Worm (Caenorhabditis elegans) whole organism, L4 larva: ENCODE results near the gene F35H8.12.

Experiments
- R02D3.7 ChIP-seq: fragments of 150-350 bp; sonication (generic microtip); optimal IDR thresholded peaks from 3 replicates; lab custom pipeline; 2014; ENCODE audit warnings: missing biosample characterization, missing genetic modification characterization
- T20F7.1 ChIP-seq: fragments of 200-800 bp; sonication (Bioruptor generic); optimal IDR thresholded peaks from 2 replicates; lab custom pipeline; 2018; ENCODE audit warnings: mild to moderate bottlenecking, missing genetic modification characterization, missing compliant biosample characterization
- Y48G9A.11 ChIP-seq: fragments of 200-800 bp; sonication (Bioruptor generic); IDR thresholded peaks from 2 replicates; pipeline ENCODE4 v1.3.6; 2022; ENCODE audit warnings: missing genetic modification reagents, missing genetic modification characterization, missing compliant biosample characterization
- Y75B8A.6 ChIP-seq: fragments of 200-800 bp; sonication (Bioruptor generic); IDR thresholded peaks from 2 replicates; pipeline ENCODE4 v1.3.6; 2022; ENCODE audit warnings: missing genetic modification reagents, missing genetic modification characterization, missing compliant biosample characterization
- aha-1 ChIP-seq: fragments of 150-350 bp; peaks from one replicate; lab custom pipeline; 2014; ENCODE audit warnings: missing biosample characterization, missing genetic modification characterization
- arid-1 ChIP-seq: fragments of 200-800 bp; sonication (Bioruptor generic); conservative IDR thresholded peaks from 2 replicates; pipeline ENCODE4 v1.3.6; 2022; ENCODE audit warnings: missing genetic modification reagents, missing genetic modification characterization, missing compliant biosample characterization
- ceh-20 ChIP-seq: fragments of 200-800 bp; sonication (Bioruptor generic); IDR thresholded peaks from 2 replicates; pipeline ENCODE4 v1.3.6; 2022; ENCODE audit warnings: missing genetic modification reagents, missing genetic modification characterization, missing compliant biosample characterization
- ces-1 ChIP-seq: fragments of 150-350 bp; sonication (generic microtip); optimal IDR thresholded peaks from 4 replicates; lab custom pipeline; 2014; ENCODE audit warnings: missing biosample characterization, missing genetic modification reagents, missing genetic modification characterization
- cey-2 ChIP-seq: sonication (generic microtip); optimal IDR thresholded peaks from 3 replicates; lab custom pipeline; 2017; ENCODE audit warnings: missing genetic modification characterization, mild to moderate bottlenecking, missing compliant biosample characterization, antibody characterized with exemption, borderline replicate concordance; ENCODE audit not compliant: insufficient read depth
- daf-12 ChIP-seq: fragments of 150-350 bp; optimal IDR thresholded peaks from 2 replicates; lab custom pipeline; 2014; ENCODE audit warnings: missing biosample characterization, missing genetic modification reagents, missing genetic modification characterization
- daf-16 ChIP-seq, 3 experiments: sonication (generic microtip); optimal IDR thresholded peaks; 2 replicates each; lab custom pipeline; 2016 to 2017; ENCODE audit warnings: missing genetic modification characterization in 3 of 3, missing genetic modification reagents in 3 of 3, mild to moderate bottlenecking in 2 of 3, missing compliant biosample characterization in 2 of 3, missing biosample characterization in 1 of 3, moderate library complexity in 1 of 3
- dpl-1 ChIP-seq: fragments of 150-350 bp; optimal IDR thresholded peaks from 2 replicates; lab custom pipeline; 2014; ENCODE audit warnings: missing biosample characterization, missing genetic modification reagents, missing genetic modification characterization
- egl-43 ChIP-seq: fragments of 200-800 bp; sonication (Bioruptor generic); IDR thresholded peaks from 2 replicates; pipeline ENCODE4 v1.3.6; 2022; ENCODE audit warnings: missing genetic modification reagents, missing genetic modification characterization, missing compliant biosample characterization
- fkh-10 ChIP-seq: fragments of 150-350 bp; optimal IDR thresholded peaks from 2 replicates; lab custom pipeline; 2014; ENCODE audit warnings: missing biosample characterization, missing genetic modification reagents, missing genetic modification characterization
- hif-1 ChIP-seq, 2 experiments: sonication (generic microtip); optimal IDR thresholded peaks; 2 replicates each; lab custom pipeline; 2016 to 2017; ENCODE audit warnings: missing compliant biosample characterization in 2 of 2, missing genetic modification characterization in 2 of 2, missing genetic modification reagents in 2 of 2, missing genotype in 2 of 2, mild to moderate bottlenecking in 1 of 2
- hlh-11 ChIP-seq: fragments of 200-800 bp; sonication (Bioruptor generic); optimal IDR thresholded peaks from 2 replicates; lab custom pipeline; 2018; ENCODE audit warnings: mild to moderate bottlenecking, missing genetic modification characterization, missing compliant biosample characterization
- hlh-30 ChIP-seq: sonication (generic microtip); optimal IDR thresholded peaks from 2 replicates; lab custom pipeline; 2017; ENCODE audit warnings: antibody characterized with exemption, mild to moderate bottlenecking, missing genetic modification characterization, missing compliant biosample characterization; ENCODE audit not compliant: insufficient read depth
- lim-7 ChIP-seq: fragments of 200-800 bp; sonication (Bioruptor generic); IDR thresholded peaks from 2 replicates; pipeline ENCODE4 v1.3.6; 2022; ENCODE audit warnings: missing genetic modification characterization, missing compliant biosample characterization
- lin-29 ChIP-seq: fragments of 200-800 bp; sonication (Bioruptor generic); IDR thresholded peaks from 2 replicates; pipeline ENCODE4 v1.3.6; 2022; ENCODE audit warnings: missing genetic modification reagents, missing genetic modification characterization, missing compliant biosample characterization
- lsy-2 ChIP-seq, 2 experiments: fragments of 150-350 bp in 1 of 2; sonication (generic microtip) in 1 of 2; optimal IDR thresholded peaks; 2 replicates each; lab custom pipeline; 2014 to 2017; ENCODE audit warnings: missing biosample characterization in 2 of 2, missing genetic modification characterization in 2 of 2
- madf-9 ChIP-seq: fragments of 200-800 bp; sonication (Bioruptor generic); conservative IDR thresholded peaks from 2 replicates; pipeline ENCODE4 v1.3.6; 2022; ENCODE audit warnings: missing genetic modification reagents, missing genetic modification characterization, missing compliant biosample characterization
- mdl-1 ChIP-seq, 2 experiments: fragments of 150-350 bp in 1 of 2; sonication (generic microtip) in 1 of 2; optimal IDR thresholded peaks; 2 replicates each; lab custom pipeline; 2014 to 2017; ENCODE audit warnings: missing biosample characterization in 2 of 2, missing genetic modification characterization in 2 of 2
- mdt-29 ChIP-seq: fragments of 200-800 bp; sonication (Bioruptor generic); IDR thresholded peaks from 2 replicates; pipeline ENCODE4 v1.3.6; 2022; ENCODE audit warnings: missing genetic modification reagents, missing genetic modification characterization, missing compliant biosample characterization
- mxl-2 ChIP-seq: fragments of 200-800 bp; sonication (Bioruptor generic); conservative IDR thresholded peaks from 2 replicates; pipeline ENCODE4 v1.3.6; 2022; ENCODE audit warnings: missing genetic modification reagents, missing genetic modification characterization, missing compliant biosample characterization
- nhr-10 ChIP-seq: fragments of 150-350 bp; optimal IDR thresholded peaks from 2 replicates; lab custom pipeline; 2014; ENCODE audit warnings: missing biosample characterization, missing genetic modification characterization
- nhr-102 ChIP-seq: sonication (generic microtip); optimal IDR thresholded peaks from 2 replicates; lab custom pipeline; 2016; ENCODE audit warnings: mild to moderate bottlenecking, missing genetic modification characterization, moderate library complexity, missing compliant biosample characterization
- nhr-25 ChIP-seq: sonication (generic microtip); optimal IDR thresholded peaks from 2 replicates; lab custom pipeline; 2017; ENCODE audit warnings: missing genetic modification characterization, mild to moderate bottlenecking, missing compliant biosample characterization, antibody characterized with exemption, moderate library complexity, borderline replicate concordance; ENCODE audit not compliant: insufficient read depth
- nhr-28 ChIP-seq: fragments of 150-350 bp; optimal IDR thresholded peaks from 2 replicates; lab custom pipeline; 2014; ENCODE audit warnings: missing biosample characterization, missing genetic modification characterization
- nhr-41 ChIP-seq: fragments of 200-800 bp; sonication (Bioruptor generic); IDR thresholded peaks from 2 replicates; pipeline ENCODE4 v1.3.6; 2022; ENCODE audit warnings: missing genetic modification reagents, missing genetic modification characterization, missing compliant biosample characterization
- nhr-6 ChIP-seq: fragments of 150-350 bp; optimal IDR thresholded peaks from 2 replicates; lab custom pipeline; 2014; ENCODE audit warnings: missing biosample characterization, missing genetic modification characterization
- rbr-2 ChIP-seq: sonication (generic microtip); optimal IDR thresholded peaks from 2 replicates; lab custom pipeline; 2016; ENCODE audit warnings: missing genotype, missing genetic modification characterization, missing compliant biosample characterization
- sdz-12 ChIP-seq: fragments of 200-800 bp; sonication (Bioruptor generic); optimal IDR thresholded peaks from 2 replicates; lab custom pipeline; 2018; ENCODE audit warnings: mild to moderate bottlenecking, missing genetic modification characterization, missing compliant biosample characterization
- snpc-1.2 ChIP-seq: fragments of 200-800 bp; sonication (Bioruptor generic); IDR thresholded peaks from 2 replicates; pipeline ENCODE4 v1.3.6; 2022; ENCODE audit warnings: missing genetic modification reagents, missing genetic modification characterization, missing compliant biosample characterization
- spr-3 ChIP-seq: fragments of 200-800 bp; sonication (Bioruptor generic); optimal IDR thresholded peaks from 2 replicates; lab custom pipeline; 2018; ENCODE audit warnings: mild to moderate bottlenecking, missing genetic modification characterization, missing compliant biosample characterization
- unc-39 ChIP-seq: sonication (generic microtip); optimal IDR thresholded peaks from 2 replicates; lab custom pipeline; 2017; ENCODE audit warnings: missing biosample characterization, missing genetic modification characterization
- unc-62 ChIP-seq, 3 experiments: fragments of 150-350 bp in 1 of 3; sonication (generic microtip); optimal IDR thresholded peaks in 2 of 3; peaks in 1 of 3; 1 replicate in 1 of 3; 2 replicates in 2 of 3; lab custom pipeline; 2014 to 2017; ENCODE audit warnings: missing biosample characterization in 3 of 3, missing genetic modification characterization in 3 of 3, missing genetic modification reagents in 3 of 3, missing genotype in 1 of 3
- zfp-2 ChIP-seq: sonication (generic microtip); optimal IDR thresholded peaks from 2 replicates; lab custom pipeline; 2016; ENCODE audit warnings: mild to moderate bottlenecking, missing genetic modification characterization, missing compliant biosample characterization
- zfp-3 ChIP-seq: fragments of 200-800 bp; sonication (Bioruptor generic); conservative IDR thresholded peaks from 2 replicates; pipeline ENCODE4 v1.3.6; 2022; ENCODE audit warnings: missing genetic modification reagents, missing genetic modification characterization, missing compliant biosample characterization
- zip-2 ChIP-seq: fragments of 150-350 bp; optimal IDR thresholded peaks from 2 replicates; lab custom pipeline; 2014; ENCODE audit warnings: missing biosample characterization, missing genetic modification characterization

F35H8.12 gene

ce11 chrII:9557437-9558150 is 6.0 kb downstream of the F35H8.12 start, which contains the start of gene zfp-2:
zfp-2 (plus strand) TSS chrII:9557650.
- TF ChIP-seq nhr-6 (tag; lab: Kevin White, UChicago) = no peak
- TF ChIP-seq zfp-2 (tag; lab: Kevin White, UChicago) = no peak
- TF ChIP-seq zfp-3 (GFP tag; lab: Robert Waterston, UW) = no peak
- TF ChIP-seq hlh-30 (tag; lab: Kevin White, UChicago) = peak; percentile 66
- no peak for TF ChIP-seq cey-2 (tag; lab: Kevin White, UChicago)
- TF ChIP-seq mdl-1 (tag; optimal IDR thresholded peaks at IDR 0.05; lab: Kevin White, UChicago) = no peak
- no peak for TF ChIP-seq ces-1 (GFP tag; lab: Kevin White, UChicago)
- no peak for TF ChIP-seq nhr-10
- no peak for TF ChIP-seq rbr-2
- TF ChIP-seq lin-29 (GFP tag; lab: Robert Waterston, UW) = no peak
- TF ChIP-seq hif-1 (tag; optimal IDR thresholded peaks at IDR 0.05; lab: Kevin White, UChicago) = no peak
- no peak for TF ChIP-seq unc-39
- TF ChIP-seq daf-16 (GFP tag; optimal IDR thresholded peaks at IDR 0.05; lab: Kevin White, UChicago) = no peak
- TF ChIP-seq daf-16 (tag; optimal IDR thresholded peaks at IDR 0.05; lab: Kevin White, UChicago) = no peak
- TF ChIP-seq madf-9 = no peak
- no peak for TF ChIP-seq ceh-20 (GFP tag; lab: Robert Waterston, UW)
- no peak for TF ChIP-seq nhr-102
- TF ChIP-seq daf-12 (tag; lab: Kevin White, UChicago) = no peak
- peak; percentile 86 for TF ChIP-seq Y48G9A.11
- TF ChIP-seq unc-62 (GFP tag; optimal IDR thresholded peaks at IDR 0.05 in 1 of 2; lab: Kevin White, UChicago) = peak in 1 of 2 experiments; percentile 65
- no peak for TF ChIP-seq unc-62 (tag; optimal IDR thresholded peaks at IDR 0.05; lab: Kevin White, UChicago)
- TF ChIP-seq nhr-28 (tag; lab: Kevin White, UChicago) = no peak
- no peak for TF ChIP-seq lim-7 (GFP tag; lab: Robert Waterston, UW)
- peak; percentile 62 for TF ChIP-seq R02D3.7
- TF ChIP-seq mxl-2 (GFP tag; lab: Robert Waterston, UW) = no peak
- TF ChIP-seq sdz-12 (GFP tag; lab: Kevin White, UChicago) = no peak
- TF ChIP-seq fkh-10 (GFP tag; lab: Kevin White, UChicago) = no peak
- TF ChIP-seq nhr-41 (GFP tag; lab: Robert Waterston, UW) = no peak
- no peak for TF ChIP-seq egl-43 (GFP tag; lab: Robert Waterston, UW)
- TF ChIP-seq aha-1 (tag; lab: Kevin White, UChicago) = peak; percentile 52
- TF ChIP-seq mdt-29 (GFP tag; lab: Robert Waterston, UW) = no peak
- TF ChIP-seq Y75B8A.6 (GFP tag; lab: Robert Waterston, UW) = no peak
- TF ChIP-seq snpc-1.2 = no peak
- peak; percentile 2 for TF ChIP-seq dpl-1
- no peak for TF ChIP-seq arid-1 (GFP tag; lab: Robert Waterston, UW)
- no peak for TF ChIP-seq spr-3 (GFP tag; lab: Kevin White, UChicago)
- no peak for TF ChIP-seq zip-2 (tag; lab: Kevin White, UChicago)
- TF ChIP-seq lsy-2 (tag; optimal IDR thresholded peaks at IDR 0.05; lab: Kevin White, UChicago) = no peak
- TF ChIP-seq hlh-11 (tag; lab: Kevin White, UChicago) = no peak
- TF ChIP-seq nhr-25 (tag; lab: Kevin White, UChicago) = no peak
- peak; percentile 92 for TF ChIP-seq T20F7.1 (GFP tag; lab: Kevin White, UChicago)
